Fruit fly (Drosophila melanogaster): ENCODE results near the gene bigmax.

DNA sequence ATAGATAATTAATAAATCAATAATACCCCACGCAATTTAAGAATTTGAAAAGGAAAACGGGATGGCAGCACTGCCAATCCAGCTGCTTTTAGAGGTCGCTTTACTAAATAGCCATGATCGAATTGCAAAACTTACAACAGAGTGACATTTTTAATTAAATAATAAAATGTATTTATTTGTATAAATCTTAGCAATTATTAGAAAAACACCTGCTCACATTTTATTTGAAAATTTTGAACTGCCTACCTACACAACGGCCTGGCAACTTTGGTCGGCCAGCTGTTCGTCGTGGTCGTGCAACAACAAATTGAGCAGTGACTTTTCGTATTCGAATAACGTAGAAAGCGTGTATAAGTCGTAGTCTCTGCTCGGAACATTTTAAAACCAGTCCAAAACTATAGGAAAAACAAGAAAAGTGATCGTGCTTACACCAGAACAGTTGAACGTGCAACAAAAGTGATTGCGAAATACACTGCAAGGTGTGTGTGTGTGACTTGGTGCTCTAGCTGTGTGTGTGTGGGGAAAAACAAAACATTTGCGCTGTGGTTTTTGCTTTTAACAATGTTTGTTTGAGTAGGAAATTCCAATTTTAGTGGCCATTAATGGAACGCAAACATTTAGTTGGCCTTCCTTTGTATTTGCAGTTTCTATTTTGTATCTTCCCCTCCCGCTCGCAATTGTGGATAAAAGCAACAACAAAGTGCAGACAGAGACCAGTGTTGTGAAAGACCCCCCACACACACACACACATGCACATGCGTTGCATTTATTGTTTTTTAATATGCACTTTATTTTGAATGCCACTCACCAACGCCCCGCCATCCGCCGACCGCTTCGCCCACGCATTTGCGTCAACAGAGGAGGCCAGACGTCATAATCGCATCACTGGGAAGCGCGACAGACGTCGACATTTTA lies 13.5 kb downstream of the bigmax start, which contains the start of gene CG5938:
- TF ChIP-seq eve (GFP tag; optimal IDR thresholded peaks at IDR 0.05) (no peak), CG4282 (GFP tag; optimal IDR thresholded peaks at IDR 0.05) (no peak)

All from whole organism, embryonic.